Fruit fly (Drosophila melanogaster): ENCODE results near the gene CG17242.

DNA sequence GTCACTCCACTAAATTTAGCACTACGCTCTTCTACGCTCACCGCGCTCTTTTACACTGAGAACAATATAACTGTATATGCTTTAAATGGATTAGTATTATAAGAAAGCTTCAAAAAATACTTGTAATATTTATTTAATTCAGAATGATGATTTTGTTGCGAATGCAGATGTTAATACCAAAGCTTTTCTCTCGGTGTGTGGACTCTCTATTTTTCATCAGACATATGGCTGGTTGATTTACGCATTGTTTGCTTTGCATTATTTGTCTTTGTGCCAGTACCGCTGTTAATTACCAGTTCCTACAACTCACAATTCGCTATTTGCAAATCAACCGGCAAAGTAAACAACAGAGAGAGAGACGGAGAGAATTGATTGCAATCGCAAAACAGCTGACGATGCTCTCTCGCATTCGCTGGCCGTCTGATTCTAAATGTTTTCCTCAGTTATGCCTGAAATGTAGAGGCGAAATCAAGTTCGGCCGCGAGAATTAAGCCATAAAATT lies 47.2 kb downstream of the CG17242 start:
- TF ChIP-seq Hr83 (GFP tag; optimal IDR thresholded peaks at IDR 0.05; ENCODE audit: poor library complexity, severe bottlenecking) (peak; percentile 100), jim (GFP tag; optimal IDR thresholded peaks at IDR 0.05) (peak; percentile 83), Dfd (GFP tag; optimal IDR thresholded peaks at IDR 0.05) (no peak), CG32264 (GFP tag; optimal IDR thresholded peaks at IDR 0.05) (peak; percentile 95), N (GFP tag; optimal IDR thresholded peaks at IDR 0.05) (no peak), lola (GFP tag; optimal IDR thresholded peaks at IDR 0.05) (no peak), Hr78 (GFP tag; optimal IDR thresholded peaks at IDR 0.05) (no peak), tai (GFP tag; optimal IDR thresholded peaks at IDR 0.05) (peak; percentile 97), Abd-B (GFP tag; optimal IDR thresholded peaks at IDR 0.05) (no peak), h (GFP tag; optimal IDR thresholded peaks at IDR 0.05) (peak; percentile 99), Myc (optimal IDR thresholded peaks at IDR 0.05) (no peak), HLH106 (tag; optimal IDR thresholded peaks at IDR 0.05) (peak; percentile 97), br (GFP tag; optimal IDR thresholded peaks at IDR 0.05) (peak; percentile 99), CrebA (GFP tag; optimal IDR thresholded peaks at IDR 0.05; ENCODE audit: borderline replicate concordance) (no peak)

All from whole organism, wandering third instar larva.